Worm (Caenorhabditis elegans): ENCODE results near the gene zmp-6.

Gene zmp-6

DNA sequence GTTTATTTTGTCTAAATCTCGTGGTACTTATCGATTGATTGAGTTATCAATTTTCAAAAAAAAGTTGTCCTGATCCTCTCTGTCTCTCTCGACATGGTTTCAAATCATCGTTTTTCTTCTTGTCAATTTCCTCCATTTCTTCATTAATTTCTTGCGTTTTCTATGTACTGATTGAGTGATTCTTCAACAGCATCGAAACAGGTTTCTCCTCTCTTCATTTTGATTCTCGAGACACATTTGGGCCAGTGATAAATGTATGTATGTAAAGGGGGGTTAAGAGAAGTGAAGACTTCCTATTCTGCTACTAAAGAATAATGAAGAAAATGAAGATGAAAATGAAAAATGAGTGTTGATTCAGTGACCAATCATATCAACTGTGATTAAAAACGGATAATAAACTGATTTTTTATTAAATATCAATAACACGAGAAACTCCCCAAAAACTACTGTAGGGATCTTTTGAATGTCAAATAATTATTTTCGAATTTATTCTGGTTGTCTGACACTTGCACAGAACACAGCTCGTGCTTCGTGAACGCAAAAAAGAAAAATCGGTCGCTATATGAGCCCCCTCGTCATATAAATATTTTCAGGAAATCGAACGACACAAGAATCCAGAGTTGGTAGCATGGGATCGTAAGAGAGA, 44.4 kb downstream of the zmp-6 start:
- TF ChIP-seq dmd-4 (tag; optimal IDR thresholded peaks at IDR 0.05; ENCODE audit: borderline replicate concordance) (no peak), fkh-6 (tag; optimal IDR thresholded peaks at IDR 0.05) (no peak), F13H6.1 (tag; optimal IDR thresholded peaks at IDR 0.05) (no peak), C38D4.7 (GFP tag; optimal IDR thresholded peaks at IDR 0.05) (no peak), gmeb-2 (tag; optimal IDR thresholded peaks at IDR 0.05) (no peak)

DNA sequence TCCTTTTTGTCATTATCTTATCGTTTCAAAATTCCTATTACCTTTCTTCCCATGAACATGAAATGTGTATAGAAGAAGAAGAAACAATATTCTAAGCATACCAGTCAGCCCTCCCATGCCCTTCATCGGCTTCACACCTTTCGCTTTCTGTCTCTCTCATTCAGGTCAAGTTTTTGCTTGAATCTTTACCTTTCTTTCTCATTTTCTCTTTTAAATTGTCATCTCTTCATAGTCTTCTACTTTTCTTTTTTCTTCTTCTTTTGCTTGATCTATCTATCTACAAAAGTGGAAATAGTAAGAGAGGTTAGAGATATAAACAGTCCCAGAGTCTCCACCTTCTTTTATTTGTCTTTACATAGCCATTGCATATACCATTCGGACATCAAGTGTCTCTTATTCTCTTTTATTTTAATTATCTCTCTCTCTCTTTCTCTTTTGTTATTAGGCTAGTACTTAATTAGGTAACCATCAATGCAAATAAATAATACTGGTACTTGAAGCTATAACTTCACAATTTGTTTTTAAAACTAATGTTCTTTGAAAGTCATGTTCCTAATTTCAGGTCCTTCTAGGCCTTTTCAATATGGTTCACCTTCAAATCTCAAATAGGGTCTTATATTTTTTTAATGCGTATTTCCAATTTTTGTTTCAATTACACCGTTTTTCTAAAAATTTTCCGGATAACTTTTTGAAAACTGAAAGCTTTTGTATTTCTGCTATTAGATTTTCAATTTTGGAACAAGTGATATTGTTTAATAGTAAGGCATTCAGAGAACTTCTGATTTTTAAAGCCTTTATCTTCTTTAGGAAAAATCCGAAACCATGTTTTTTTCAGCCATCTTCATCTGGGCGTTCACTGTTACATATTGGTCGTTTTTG, 46.0 kb downstream of the zmp-6 start, which contains the start of gene dpy-31:
Gene dpy-31, plus strand, starts transcription at position 829 of the 879 bp plus-strand sequence.
- TF ChIP-seq ahr-1 (tag; optimal IDR thresholded peaks at IDR 0.05): no peak
- TF ChIP-seq fax-1 (tag; optimal IDR thresholded peaks at IDR 0.05): no peak
- no peak for TF ChIP-seq elt-4 (tag; optimal IDR thresholded peaks at IDR 0.05)
- no peak for TF ChIP-seq ceh-30 (tag; optimal IDR thresholded peaks at IDR 0.05)
- no peak for TF ChIP-seq pha-2 (tag; optimal IDR thresholded peaks at IDR 0.05)
- no peak for TF ChIP-seq ceh-19 (GFP tag; optimal IDR thresholded peaks at IDR 0.05)
- TF ChIP-seq K02D7.2 (tag; optimal IDR thresholded peaks at IDR 0.05): no peak
- no peak for TF ChIP-seq ceh-6 (GFP tag; optimal IDR thresholded peaks at IDR 0.05)
- TF ChIP-seq C38D4.7 (GFP tag; optimal IDR thresholded peaks at IDR 0.05): no peak
- TF ChIP-seq sdc-2 (tag; optimal IDR thresholded peaks at IDR 0.05): no peak
- TF ChIP-seq ceh-2 (tag; optimal IDR thresholded peaks at IDR 0.05): no peak
- TF ChIP-seq pqm-1 (tag; optimal IDR thresholded peaks at IDR 0.05): no peak
- no peak for TF ChIP-seq unc-42 (tag; optimal IDR thresholded peaks at IDR 0.05)
- no peak for TF ChIP-seq pat-9 (tag; optimal IDR thresholded peaks at IDR 0.05)
- TF ChIP-seq zip-5 (tag; optimal IDR thresholded peaks at IDR 0.05): no peak
- TF ChIP-seq K09A11.1 (tag; optimal IDR thresholded peaks at IDR 0.05; ENCODE audit: insufficient read depth): no peak
- TF ChIP-seq unc-86 (tag; optimal IDR thresholded peaks at IDR 0.05): no peak
- no peak for TF ChIP-seq Y22D7AL.16 (tag; optimal IDR thresholded peaks at IDR 0.05)

DNA sequence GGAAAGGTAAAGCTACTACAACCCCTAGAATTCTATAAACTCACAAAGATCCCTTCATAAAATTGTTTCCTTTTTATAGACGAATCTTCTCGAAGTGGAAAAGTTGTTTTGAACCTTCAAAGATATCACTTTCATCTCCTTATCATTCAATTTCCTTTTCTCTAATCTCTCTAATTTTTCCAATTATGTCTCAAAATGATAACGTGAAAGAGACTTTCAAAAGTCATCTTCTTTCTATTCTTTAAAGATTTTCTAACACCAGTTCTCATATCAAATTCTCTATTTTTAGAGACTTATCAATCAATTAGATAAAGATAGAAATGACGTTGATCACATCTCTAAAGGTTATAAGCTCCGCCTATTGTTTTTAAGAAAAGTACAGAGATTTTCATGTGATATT, 48.2 kb downstream of the zmp-6 start:
- no peak for TF ChIP-seq sox-4 (tag; optimal IDR thresholded peaks at IDR 0.05)
- no peak for TF ChIP-seq ttx-3 (tag; optimal IDR thresholded peaks at IDR 0.05)
- TF ChIP-seq ets-4 (tag; optimal IDR thresholded peaks at IDR 0.05): no peak
- no peak for TF ChIP-seq nfya-1 (tag; optimal IDR thresholded peaks at IDR 0.05)
- TF ChIP-seq nhr-232 (tag; optimal IDR thresholded peaks at IDR 0.05): no peak
- no peak for TF ChIP-seq ceh-30 (tag; optimal IDR thresholded peaks at IDR 0.05)
- TF ChIP-seq tbx-7 (tag; optimal IDR thresholded peaks at IDR 0.05): no peak
- no peak for TF ChIP-seq pax-1 (tag; optimal IDR thresholded peaks at IDR 0.05)
- TF ChIP-seq hlh-8 (tag; optimal IDR thresholded peaks at IDR 0.05): no peak
- TF ChIP-seq ceh-19 (GFP tag; optimal IDR thresholded peaks at IDR 0.05): no peak
- TF ChIP-seq hlh-13 (GFP tag; optimal IDR thresholded peaks at IDR 0.05): no peak
- TF ChIP-seq ceh-34 (tag; optimal IDR thresholded peaks at IDR 0.05): no peak
- no peak for TF ChIP-seq che-1 (tag; optimal IDR thresholded peaks at IDR 0.05)
- TF ChIP-seq npax-4 (tag; optimal IDR thresholded peaks at IDR 0.05): no peak
- TF ChIP-seq tbx-2 (tag; optimal IDR thresholded peaks at IDR 0.05): no peak
- TF ChIP-seq hlh-30 (tag; optimal IDR thresholded peaks at IDR 0.05; ENCODE audit: insufficient read depth): no peak
- no peak for TF ChIP-seq pha-2 (tag; optimal IDR thresholded peaks at IDR 0.05)
- no peak for TF ChIP-seq T23F11.4 (GFP tag; optimal IDR thresholded peaks at IDR 0.05)
- TF ChIP-seq pha-4 (tag; optimal IDR thresholded peaks at IDR 0.05): no peak
